Worm (Caenorhabditis elegans) whole organism, L1 larva: ENCODE measurements around the gene R160.10.

Experiments used
- ceh-82 ChIP-seq, 3 experiments: fragments of 150-350 bp in 1 of 3; sonication (generic microtip) in 2 of 3; optimal IDR thresholded peaks; 2 replicates each; lab custom pipeline; 2014 to 2017; ENCODE audit warnings: missing biosample characterization in 3 of 3, missing genetic modification characterization in 3 of 3
- mep-1 ChIP-seq: fragments of 150-350 bp; optimal IDR thresholded peaks from 2 replicates; lab custom pipeline; 2014; ENCODE audit warnings: missing biosample characterization, missing genetic modification characterization
- nhr-90 ChIP-seq: sonication (generic microtip); optimal IDR thresholded peaks from 2 replicates; lab custom pipeline; 2016; ENCODE audit warnings: mild to moderate bottlenecking, missing genetic modification characterization, missing compliant biosample characterization; ENCODE audit not compliant: poor library complexity

ce11 chrX:4376801-4377200, 9.5 kb upstream of the R160.10 start, which contains the start of gene R160.2:
- TF ChIP-seq ceh-82 (tag; optimal IDR thresholded peaks at IDR 0.05; lab: Kevin White, UChicago), result no peak
- no peak for TF ChIP-seq mep-1 (tag; lab: Kevin White, UChicago)
- TF ChIP-seq nhr-90 (tag; lab: Kevin White, UChicago), result no peak
